Worm (Caenorhabditis elegans) whole organism, young adult: ENCODE results near the gene pptr-1.
A peak's percentile ranks its signal among the peaks of the same experiment; 100 is the strongest.

Experiments used
- B0035.1 ChIP-seq: sonication (generic microtip); optimal IDR thresholded peaks from 2 replicates; lab custom pipeline; 2016; ENCODE audit warnings: missing genetic modification characterization, mild to moderate bottlenecking, missing compliant biosample characterization, missing genotype, missing genetic modification reagents
- B0336.3 ChIP-seq: fragments of 200-800 bp; sonication (Bioruptor generic); IDR thresholded peaks from 2 replicates; pipeline ENCODE4 v1.3.6; 2022; ENCODE audit warnings: missing genetic modification characterization, missing compliant biosample characterization
- C17E4.6 ChIP-seq: fragments of 200-800 bp; sonication (Bioruptor generic); IDR thresholded peaks from 2 replicates; pipeline ENCODE4 v1.3.6; 2022; ENCODE audit warnings: missing genetic modification reagents, missing genetic modification characterization, missing compliant biosample characterization
- F22D6.2 ChIP-seq: sonication (generic microtip); optimal IDR thresholded peaks from 2 replicates; lab custom pipeline; 2016; ENCODE audit warnings: mild to moderate bottlenecking, missing genetic modification characterization, missing compliant biosample characterization
- F23B12.7 ChIP-seq: sonication (generic microtip); optimal IDR thresholded peaks from 2 replicates; lab custom pipeline; 2017; ENCODE audit warnings: missing genetic modification characterization, mild to moderate bottlenecking, missing compliant biosample characterization, antibody characterized with exemption, moderate library complexity; ENCODE audit not compliant: insufficient read depth
- F39B2.1 ChIP-seq: fragments of 200-800 bp; sonication (Bioruptor generic); IDR thresholded peaks from 2 replicates; pipeline ENCODE4 v1.3.6; 2022; ENCODE audit warnings: missing genetic modification reagents, missing genetic modification characterization, missing compliant biosample characterization
- F55B11.4 ChIP-seq: sonication (generic microtip); optimal IDR thresholded peaks from 2 replicates; lab custom pipeline; 2016; ENCODE audit warnings: missing compliant biosample characterization, missing genetic modification characterization, borderline replicate concordance; ENCODE audit not compliant: insufficient read depth
- K11D2.4 ChIP-seq: fragments of 200-800 bp; sonication (Bioruptor generic); IDR thresholded peaks from 2 replicates; pipeline ENCODE4 v1.3.6; 2022; ENCODE audit warnings: missing genetic modification reagents, missing genetic modification characterization, missing compliant biosample characterization
- K12H6.12 ChIP-seq: fragments of 200-800 bp; sonication (Bioruptor generic); optimal IDR thresholded peaks from 2 replicates; lab custom pipeline; 2018; ENCODE audit warnings: mild to moderate bottlenecking, missing genetic modification characterization, missing compliant biosample characterization
- Y53G8AR.9 ChIP-seq: fragments of 200-800 bp; sonication (Bioruptor generic); conservative IDR thresholded peaks from 2 replicates; pipeline ENCODE4 v1.3.6; 2022; ENCODE audit warnings: missing genetic modification reagents, missing genetic modification characterization, missing compliant biosample characterization
- ZK185.1 ChIP-seq: sonication (generic microtip); optimal IDR thresholded peaks from 2 replicates; lab custom pipeline; 2016; ENCODE audit warnings: mild to moderate bottlenecking, missing genetic modification characterization, missing compliant biosample characterization; ENCODE audit not compliant: poor library complexity, severe bottlenecking
- aptf-2 ChIP-seq: fragments of 200-800 bp; sonication (Bioruptor generic); conservative IDR thresholded peaks from 2 replicates; pipeline ENCODE4 v1.3.6; 2022; ENCODE audit warnings: missing genetic modification reagents, missing genetic modification characterization, missing compliant biosample characterization
- ccch-3 ChIP-seq: fragments of 200-800 bp; sonication (Bioruptor generic); optimal IDR thresholded peaks from 2 replicates; lab custom pipeline; 2018; ENCODE audit warnings: mild to moderate bottlenecking, missing genetic modification characterization, missing compliant biosample characterization
- cebp-1 ChIP-seq, 2 experiments: fragments of 200-800 bp in 1 of 2; sonication (Bioruptor generic) in 1 of 2; sonication (generic microtip) in 1 of 2; IDR thresholded peaks in 1 of 2; optimal IDR thresholded peaks in 1 of 2; 2 replicates each; pipeline versions ENCODE4 v1.3.6 to Lab custom; 2017 to 2022; ENCODE audit warnings: missing compliant biosample characterization in 2 of 2, missing genetic modification characterization in 2 of 2, mild to moderate bottlenecking in 1 of 2, missing genetic modification reagents in 1 of 2, moderate library complexity in 1 of 2
- cebp-2 ChIP-seq: fragments of 200-800 bp; sonication (Bioruptor generic); IDR thresholded peaks from 2 replicates; pipeline ENCODE4 v1.3.6; 2022; ENCODE audit warnings: missing genetic modification characterization, missing compliant biosample characterization
- ceh-91 ChIP-seq: fragments of 200-800 bp; sonication (Bioruptor generic); IDR thresholded peaks from 2 replicates; pipeline ENCODE4 v1.3.6; 2022; ENCODE audit warnings: missing genetic modification reagents, missing genetic modification characterization, missing compliant biosample characterization
- die-1 ChIP-seq: sonication (generic microtip); optimal IDR thresholded peaks from 2 replicates; lab custom pipeline; 2016; ENCODE audit warnings: missing genotype, mild to moderate bottlenecking, missing genetic modification characterization, missing compliant biosample characterization
- dpl-1 ChIP-seq: fragments of 150-350 bp; optimal IDR thresholded peaks from 2 replicates; lab custom pipeline; 2014; ENCODE audit warnings: missing biosample characterization, missing genetic modification reagents, missing genetic modification characterization
- egrh-3 ChIP-seq: fragments of 200-800 bp; sonication (Bioruptor generic); IDR thresholded peaks from 2 replicates; pipeline ENCODE4 v1.3.6; 2022; ENCODE audit warnings: missing genetic modification reagents, missing genetic modification characterization, missing compliant biosample characterization
- ekl-4 ChIP-seq: fragments of 200-800 bp; sonication (Bioruptor generic); IDR thresholded peaks from 2 replicates; pipeline ENCODE4 v1.3.6; 2022; ENCODE audit warnings: missing genetic modification reagents, missing genetic modification characterization, missing compliant biosample characterization
- gei-17 ChIP-seq: fragments of 200-800 bp; sonication (Bioruptor generic); optimal IDR thresholded peaks from 2 replicates; lab custom pipeline; 2018; ENCODE audit warnings: mild to moderate bottlenecking, missing genetic modification characterization, missing compliant biosample characterization
- hlh-26 ChIP-seq: fragments of 200-800 bp; sonication (Bioruptor generic); conservative IDR thresholded peaks from 2 replicates; pipeline ENCODE4 v1.3.6; 2022; ENCODE audit warnings: missing genetic modification reagents, missing genetic modification characterization, missing compliant biosample characterization
- hmg-20 ChIP-seq: fragments of 200-800 bp; sonication (Bioruptor generic); IDR thresholded peaks from 2 replicates; pipeline ENCODE4 v1.3.6; 2022; ENCODE audit warnings: missing genetic modification reagents, missing genetic modification characterization, missing compliant biosample characterization
- lin-26 ChIP-seq: fragments of 200-800 bp; sonication (Bioruptor generic); IDR thresholded peaks from 2 replicates; pipeline ENCODE4 v1.3.6; 2022; ENCODE audit warnings: missing genetic modification reagents, missing genetic modification characterization, missing compliant biosample characterization
- mel-28 ChIP-seq: sonication (generic microtip); optimal IDR thresholded peaks from 2 replicates; lab custom pipeline; 2016; ENCODE audit warnings: borderline replicate concordance, mild to moderate bottlenecking, missing genetic modification characterization, missing compliant biosample characterization
- nhr-179 ChIP-seq: sonication (generic microtip); optimal IDR thresholded peaks from 2 replicates; lab custom pipeline; 2016; ENCODE audit warnings: mild to moderate bottlenecking, missing genetic modification characterization, missing compliant biosample characterization
- nhr-27 ChIP-seq: fragments of 200-800 bp; sonication (Bioruptor generic); optimal IDR thresholded peaks from 2 replicates; lab custom pipeline; 2018; ENCODE audit warnings: mild to moderate bottlenecking, missing genetic modification characterization, moderate library complexity, missing compliant biosample characterization
- nhr-80 ChIP-seq: sonication (generic microtip); optimal IDR thresholded peaks from 2 replicates; lab custom pipeline; 2016; ENCODE audit warnings: missing genetic modification characterization, missing compliant biosample characterization
- pbrm-1 ChIP-seq: fragments of 200-800 bp; sonication (Bioruptor generic); IDR thresholded peaks from 2 replicates; pipeline ENCODE4 v1.3.6; 2022; ENCODE audit warnings: missing genetic modification reagents, missing genetic modification characterization, missing compliant biosample characterization
- rec-8 ChIP-seq, 2 experiments: sonication (generic microtip); optimal IDR thresholded peaks; 2 replicates each; lab custom pipeline; 2016; ENCODE audit warnings: mild to moderate bottlenecking in 2 of 2, missing genetic modification characterization in 2 of 2, missing genetic modification reagents in 2 of 2, missing genotype in 2 of 2, missing biosample characterization in 1 of 2, missing compliant biosample characterization in 1 of 2, moderate library complexity in 1 of 2
- rpc-1 ChIP-seq, 2 experiments: fragments of 150-350 bp in 1 of 2; sonication (generic microtip) in 1 of 2; optimal IDR thresholded peaks; 2 replicates each; lab custom pipeline; 2014 to 2018; ENCODE audit warnings: missing biosample characterization in 1 of 2, missing genetic modification characterization in 1 of 2, missing genetic modification reagents in 1 of 2, missing genotype in 1 of 2
- snpc-1.3 ChIP-seq: sonication (generic microtip); optimal IDR thresholded peaks from 2 replicates; lab custom pipeline; 2017; ENCODE audit warnings: missing genetic modification characterization, mild to moderate bottlenecking, missing compliant biosample characterization, antibody characterized with exemption, moderate library complexity, missing genotype, missing genetic modification reagents; ENCODE audit not compliant: insufficient read depth
- snpc-4 ChIP-seq, 5 experiments: fragments of 150-350 bp in 1 of 5; sonication (generic microtip) in 4 of 5; optimal IDR thresholded peaks; 2 replicates each; lab custom pipeline; 2014 to 2018; ENCODE audit warnings: missing genetic modification characterization in 5 of 5, missing biosample characterization in 3 of 5, antibody characterized with exemption in 2 of 5, mild to moderate bottlenecking in 2 of 5, missing compliant biosample characterization in 2 of 5, missing genotype in 2 of 5, moderate library complexity in 2 of 5, missing genetic modification reagents in 1 of 5
- tbp1 ChIP-seq: fragments of 200-800 bp; sonication (Bioruptor generic); optimal IDR thresholded peaks from 2 replicates; lab custom pipeline; 2018; ENCODE audit warnings: mild to moderate bottlenecking, missing genetic modification characterization, missing compliant biosample characterization
- tlf-1 ChIP-seq: fragments of 200-800 bp; sonication (Bioruptor generic); optimal IDR thresholded peaks from 2 replicates; lab custom pipeline; 2018; ENCODE audit warnings: mild to moderate bottlenecking, missing genetic modification characterization, missing compliant biosample characterization
- ztf-18 ChIP-seq: sonication (generic microtip); optimal IDR thresholded peaks from 2 replicates; lab custom pipeline; 2016; ENCODE audit warnings: missing genotype, mild to moderate bottlenecking, missing genetic modification characterization, missing compliant biosample characterization
- ztf-22 ChIP-seq: fragments of 200-800 bp; sonication (Bioruptor generic); optimal IDR thresholded peaks from 2 replicates; lab custom pipeline; 2018; ENCODE audit warnings: mild to moderate bottlenecking, missing genetic modification characterization, moderate library complexity, missing compliant biosample characterization
- ztf-3 ChIP-seq: fragments of 200-800 bp; sonication (Bioruptor generic); optimal IDR thresholded peaks from 2 replicates; lab custom pipeline; 2018; ENCODE audit warnings: mild to moderate bottlenecking, missing genetic modification characterization, missing compliant biosample characterization

Gene pptr-1

DNA sequence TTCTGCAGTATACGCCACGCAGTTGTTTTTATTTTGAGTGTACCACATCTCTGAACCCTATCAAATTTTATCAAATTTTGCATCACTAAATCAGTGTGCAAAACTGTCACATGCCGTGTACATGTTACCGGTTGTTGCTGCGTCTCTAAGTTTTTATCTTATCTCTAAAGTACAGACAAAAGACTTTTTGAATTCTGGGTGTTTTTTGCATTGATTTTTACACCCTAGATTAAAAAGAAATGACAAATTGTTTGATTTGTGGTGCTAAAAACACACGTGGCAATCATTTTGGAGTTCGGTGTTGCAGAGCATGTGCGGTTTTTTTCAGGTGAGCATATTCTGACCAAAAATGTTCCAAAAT lies 15.1 kb upstream of the pptr-1 start, which contains the start of gene nhr-193:
Gene nhr-193, plus strand, starts transcription at position 51 of the 361 bp plus-strand sequence.
- peak; percentile 24 for TF ChIP-seq nhr-80
- no peak for TF ChIP-seq Y53G8AR.9 (GFP tag; lab: Robert Waterston, UW)

- TF ChIP-seq snpc-4 (GFP tag; optimal IDR thresholded peaks at IDR 0.05; lab: Kevin White, UChicago), result no peak
- no peak for TF ChIP-seq snpc-4 (tag; optimal IDR thresholded peaks at IDR 0.05; lab: Kevin White, UChicago)
Measured at ce11 chrV:16346406-16347108, 10.8 kb upstream of the pptr-1 start, which contains the start of the genes W08G11.5 and W08G11.1. Gene W08G11.5, minus strand, starts transcription at chrV:16346506. Gene W08G11.1, plus strand, starts transcription at chrV:16347058.

- TF ChIP-seq F39B2.1 (GFP tag; lab: Robert Waterston, UW), result no peak
- no peak for TF ChIP-seq F22D6.2 (tag; lab: Kevin White, UChicago)
- no peak for TF ChIP-seq hmg-20 (GFP tag; lab: Robert Waterston, UW)
- TF ChIP-seq ekl-4 (GFP tag; lab: Robert Waterston, UW), result no peak
- TF ChIP-seq C17E4.6 (GFP tag; lab: Robert Waterston, UW), result no peak
- TF ChIP-seq gei-17 (GFP tag; lab: Kevin White, UChicago), result no peak
- no peak for TF ChIP-seq ccch-3 (GFP tag; lab: Kevin White, UChicago)
- no peak for TF ChIP-seq nhr-27 (tag; lab: Kevin White, UChicago)
- no peak for TF ChIP-seq rpc-1 (optimal IDR thresholded peaks at IDR 0.05; lab: Kevin White, UChicago)
- TF ChIP-seq rpc-1 (tag; optimal IDR thresholded peaks at IDR 0.05; lab: Kevin White, UChicago), result no peak
- TF ChIP-seq snpc-1.3 (tag; lab: Kevin White, UChicago), result no peak
- no peak for TF ChIP-seq F55B11.4 (tag; lab: Kevin White, UChicago)
- no peak for TF ChIP-seq dpl-1
- no peak for TF ChIP-seq B0035.1 (tag; lab: Kevin White, UChicago)
- no peak for TF ChIP-seq pbrm-1 (GFP tag; lab: Robert Waterston, UW)
- TF ChIP-seq mel-28 (tag; lab: Kevin White, UChicago), result no peak
- TF ChIP-seq ztf-18, result no peak
- no peak for TF ChIP-seq tbp1 (GFP tag; lab: Kevin White, UChicago)
- TF ChIP-seq die-1 (tag; lab: Kevin White, UChicago), result no peak
Measured at ce11 chrV:16350061-16350460, 7.3 kb upstream of the pptr-1 start.

DNA sequence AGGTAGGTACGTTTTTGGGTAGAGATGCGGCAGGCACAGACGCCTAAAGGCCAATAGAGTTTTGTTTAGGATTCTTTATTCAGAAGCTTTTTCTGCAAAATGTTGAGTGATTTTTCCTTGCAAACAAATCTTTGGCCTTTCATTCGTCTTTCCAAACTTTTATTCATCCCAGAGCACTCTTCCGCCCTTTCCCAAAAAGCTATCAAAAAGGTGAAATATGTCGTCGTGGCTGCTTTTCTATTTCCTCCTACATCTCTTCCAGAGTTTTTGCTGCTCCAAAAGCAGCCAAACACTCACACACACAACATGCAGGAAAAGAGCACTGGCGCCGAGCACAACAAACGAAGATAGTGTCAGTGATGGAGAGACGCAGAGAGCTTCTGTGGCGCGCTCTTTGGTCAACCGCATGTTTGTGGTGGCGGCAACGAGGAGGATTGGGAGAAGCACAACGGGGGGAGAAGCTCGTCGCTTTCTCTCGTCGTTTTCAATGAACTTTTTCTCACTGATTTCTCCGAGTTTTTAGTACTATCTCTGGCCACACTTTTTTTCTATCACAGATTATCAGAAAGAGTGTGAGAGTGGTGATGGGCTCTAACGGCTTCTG lies 6.4 kb upstream of the pptr-1 start:
- TF ChIP-seq snpc-4 (GFP tag; optimal IDR thresholded peaks at IDR 0.05; lab: Kevin White, UChicago), result no peak
- TF ChIP-seq snpc-4 (tag; optimal IDR thresholded peaks at IDR 0.05; lab: Kevin White, UChicago), result peak; percentile 34 to 58 (median 40)
- TF ChIP-seq K12H6.12 (tag; lab: Kevin White, UChicago), result peak; percentile 65
- no peak for TF ChIP-seq ztf-22 (GFP tag; lab: Kevin White, UChicago)
- TF ChIP-seq B0336.3 (GFP tag; lab: Robert Waterston, UW), result peak; percentile 47; the same call in 1 of the 2 replicates
- no peak for TF ChIP-seq nhr-179 (tag; lab: Kevin White, UChicago)
- TF ChIP-seq cebp-1 (GFP tag; IDR thresholded peaks at IDR 0.05; lab: Robert Waterston, UW), result no peak
- TF ChIP-seq cebp-1 (tag; optimal IDR thresholded peaks at IDR 0.05; lab: Kevin White, UChicago), result peak; percentile 61
- TF ChIP-seq F23B12.7 (tag; lab: Kevin White, UChicago), result no peak
- no peak for TF ChIP-seq aptf-2
- no peak for TF ChIP-seq rec-8 (tag; optimal IDR thresholded peaks at IDR 0.05; lab: Kevin White, UChicago)
- no peak for TF ChIP-seq ceh-91 (GFP tag; lab: Robert Waterston, UW)
- TF ChIP-seq nhr-80, result peak; percentile 89
- TF ChIP-seq ccch-3 (GFP tag; lab: Kevin White, UChicago), result no peak
- no peak for TF ChIP-seq hlh-26 (GFP tag; lab: Robert Waterston, UW)
- TF ChIP-seq die-1 (tag; lab: Kevin White, UChicago), result no peak
- TF ChIP-seq egrh-3, result peak; percentile 22; the same call in 1 of the 2 replicates
- no peak for TF ChIP-seq ztf-3 (GFP tag; lab: Kevin White, UChicago)
- no peak for TF ChIP-seq ZK185.1 (tag; lab: Kevin White, UChicago)
- TF ChIP-seq K11D2.4, result no peak
- TF ChIP-seq cebp-2, result no peak
- TF ChIP-seq tlf-1 (GFP tag; lab: Kevin White, UChicago), result no peak
- TF ChIP-seq lin-26 (GFP tag; lab: Robert Waterston, UW), result no peak
